Fruit fly (Drosophila melanogaster) whole organism, embryonic: Measurements from ENCODE around the gene CROT.

Source experiments
- ATbp ChIP-seq: fragments of 200-800 bp; sonication (Bioruptor generic); optimal IDR thresholded peaks from 2 replicates; lab custom pipeline; 2017; ENCODE audit warnings: missing biosample characterization, mild to moderate bottlenecking, missing genetic modification characterization, missing genetic modification reagents
- CG10209 ChIP-seq: fragments of 200-800 bp; sonication (Bioruptor generic); optimal IDR thresholded peaks from 3 replicates; lab custom pipeline; 2017; ENCODE audit warnings: missing biosample characterization, mild to moderate bottlenecking, missing genetic modification characterization, missing genetic modification reagents
- CG12104 ChIP-seq: fragments of 200-800 bp; sonication (Bioruptor generic); optimal IDR thresholded peaks from 3 replicates; lab custom pipeline; 2016; ENCODE audit warnings: missing biosample characterization, missing genetic modification characterization
- CG14050 ChIP-seq: fragments of 200-800 bp; sonication (Bioruptor generic); IDR thresholded peaks from 3 replicates; pipeline ENCODE4 v1.3.6; 2022; ENCODE audit warnings: missing biosample characterization, missing genetic modification characterization
- CG1529 ChIP-seq: fragments of 200-800 bp; sonication (Bioruptor generic); optimal IDR thresholded peaks from 3 replicates; lab custom pipeline; 2018; ENCODE audit warnings: missing biosample characterization, missing genetic modification characterization
- CG16779 ChIP-seq: fragments of 200-800 bp; sonication (Bioruptor generic); IDR thresholded peaks from 2 replicates; pipeline ENCODE4 v1.3.6; 2022; ENCODE audit warnings: missing biosample characterization, missing genetic modification characterization
- CG16863 ChIP-seq: fragments of 200-800 bp; sonication (Bioruptor generic); optimal IDR thresholded peaks from 3 replicates; lab custom pipeline; 2016; ENCODE audit warnings: missing biosample characterization, missing genetic modification characterization
- CG31224 ChIP-seq: fragments of 200-800 bp; sonication (Bioruptor generic); IDR thresholded peaks from 2 replicates; pipeline ENCODE4 v1.3.6; 2022; ENCODE audit warnings: missing biosample characterization, missing genetic modification characterization
- CG34422 ChIP-seq: fragments of 200-800 bp; sonication (Bioruptor generic); IDR thresholded peaks from 3 replicates; pipeline ENCODE4 v1.3.6; 2022; ENCODE audit warnings: missing biosample characterization, missing genetic modification characterization
- CG3847 ChIP-seq: fragments of 200-800 bp; sonication (Bioruptor generic); IDR thresholded peaks from 2 replicates; pipeline ENCODE4 v1.3.6; 2022; ENCODE audit warnings: missing biosample characterization, missing genetic modification characterization
- CG3995 ChIP-seq: fragments of 200-800 bp; sonication (Bioruptor generic); optimal IDR thresholded peaks from 3 replicates; lab custom pipeline; 2016; ENCODE audit warnings: missing biosample characterization, missing genetic modification characterization
- CG4820 ChIP-seq: fragments of 200-800 bp; sonication (Bioruptor generic); optimal IDR thresholded peaks from 3 replicates; lab custom pipeline; 2016; ENCODE audit warnings: missing biosample characterization, missing genetic modification characterization
- CG7839 ChIP-seq: fragments of 200-800 bp; sonication (Bioruptor generic); optimal IDR thresholded peaks from 3 replicates; lab custom pipeline; 2018; ENCODE audit warnings: missing biosample characterization, mild to moderate bottlenecking, missing genetic modification characterization, moderate library complexity
- CG9727 ChIP-seq: fragments of 200-800 bp; sonication (Bioruptor generic); optimal IDR thresholded peaks from 3 replicates; lab custom pipeline; 2017; ENCODE audit warnings: missing biosample characterization, mild to moderate bottlenecking, missing genetic modification characterization
- CTCF ChIP-seq: fragments of 200-800 bp; sonication (Bioruptor generic); optimal IDR thresholded peaks from 2 replicates; lab custom pipeline; 2017; ENCODE audit warnings: missing biosample characterization, mild to moderate bottlenecking, missing genetic modification characterization, moderate library complexity
- Dek ChIP-seq: fragments of 200-800 bp; sonication (Bioruptor generic); optimal IDR thresholded peaks from 3 replicates; lab custom pipeline; 2019; ENCODE audit warnings: missing biosample characterization, mild to moderate bottlenecking, missing genetic modification characterization, moderate library complexity
- Hmr ChIP-seq: fragments of 200-800 bp; sonication (Bioruptor generic); optimal IDR thresholded peaks from 3 replicates; lab custom pipeline; 2017; ENCODE audit warnings: mild to moderate bottlenecking, missing biosample characterization, missing genetic modification reagents, missing genetic modification characterization
- Lhr ChIP-seq: fragments of 200-800 bp; sonication (Bioruptor generic); optimal IDR thresholded peaks from 3 replicates; lab custom pipeline; 2017; ENCODE audit warnings: mild to moderate bottlenecking, missing biosample characterization, missing genetic modification reagents, missing genetic modification characterization
- MBD-R2 ChIP-seq: fragments of 200-800 bp; sonication (Bioruptor generic); IDR thresholded peaks from 2 replicates; pipeline ENCODE4 v1.3.6; 2022; ENCODE audit warnings: missing biosample characterization, missing genetic modification characterization
- Myb ChIP-seq: fragments of 200-800 bp; sonication (Bioruptor generic); optimal IDR thresholded peaks from 2 replicates; lab custom pipeline; 2016; ENCODE audit warnings: missing biosample characterization, missing genetic modification characterization
- Ptx1 ChIP-seq: fragments of 200-800 bp; sonication (Bioruptor generic); IDR thresholded peaks from 2 replicates; pipeline ENCODE4 v1.3.6; 2022; ENCODE audit warnings: missing biosample characterization, missing genetic modification characterization
- Scr ChIP-seq: fragments of 200-800 bp; sonication (Bioruptor generic); IDR thresholded peaks from 2 replicates; pipeline ENCODE4 v1.3.6; 2022; ENCODE audit warnings: missing biosample characterization, missing genetic modification characterization; ENCODE audit not compliant: partially characterized antibody
- YL-1 ChIP-seq: fragments of 200-800 bp; sonication (Bioruptor generic); optimal IDR thresholded peaks from 3 replicates; lab custom pipeline; 2017; ENCODE audit warnings: missing biosample characterization, mild to moderate bottlenecking, missing genetic modification characterization
- az2 ChIP-seq: fragments of 200-800 bp; sonication (Bioruptor generic); optimal IDR thresholded peaks from 3 replicates; lab custom pipeline; 2016; ENCODE audit warnings: missing biosample characterization, missing genetic modification characterization
- bab2 ChIP-seq: fragments of 200-800 bp; sonication (Bioruptor generic); optimal IDR thresholded peaks from 2 replicates; lab custom pipeline; 2016; ENCODE audit warnings: missing biosample characterization, missing genetic modification characterization
- chif ChIP-seq, 2 experiments: fragments of 200-800 bp; sonication (Bioruptor generic); optimal IDR thresholded peaks; 3 replicates each; lab custom pipeline; 2016; ENCODE audit warnings: missing biosample characterization in 2 of 2, missing genetic modification characterization in 2 of 2
- crp ChIP-seq, 2 experiments: fragments of 200-800 bp; sonication (Bioruptor generic); optimal IDR thresholded peaks; 2 replicates in 1 of 2; 3 replicates in 1 of 2; lab custom pipeline; 2017; ENCODE audit warnings: missing biosample characterization in 2 of 2, missing genetic modification characterization in 2 of 2, mild to moderate bottlenecking in 1 of 2, moderate library complexity in 1 of 2
- dan ChIP-seq: fragments of 200-800 bp; sonication (Bioruptor generic); IDR thresholded peaks from 2 replicates; pipeline ENCODE4 v1.3.6; 2022; ENCODE audit warnings: missing biosample characterization, missing genetic modification characterization
- dm ChIP-seq: fragments of 200-800 bp; sonication (Bioruptor generic); optimal IDR thresholded peaks from 3 replicates; lab custom pipeline; 2016; ENCODE audit warnings: missing biosample characterization, missing genetic modification characterization
- ems ChIP-seq: fragments of 200-800 bp; sonication (Bioruptor generic); optimal IDR thresholded peaks from 3 replicates; lab custom pipeline; 2016; ENCODE audit warnings: missing biosample characterization, missing genetic modification characterization
- ewg ChIP-seq: fragments of 200-800 bp; sonication (Bioruptor generic); optimal IDR thresholded peaks from 3 replicates; lab custom pipeline; 2017; ENCODE audit warnings: mild to moderate bottlenecking, missing biosample characterization, missing genetic modification reagents, missing genetic modification characterization
- gfzf ChIP-seq: fragments of 200-800 bp; sonication (Bioruptor generic); optimal IDR thresholded peaks from 2 replicates; lab custom pipeline; 2016; ENCODE audit warnings: missing biosample characterization, mild to moderate bottlenecking, missing genetic modification characterization, moderate library complexity
- hkb ChIP-seq, 2 experiments: fragments of 200-800 bp in 1 of 2; fragments of >200 bp in 1 of 2; sonication (Bioruptor generic) in 1 of 2; IDR thresholded peaks in 1 of 2; optimal IDR thresholded peaks in 1 of 2; 2 replicates each; pipeline versions ENCODE4 v1.3.6 to Lab custom; 2017 to 2022; ENCODE audit warnings: missing biosample characterization in 1 of 2, missing genetic modification characterization in 1 of 2
- lilli ChIP-seq: fragments of 200-800 bp; sonication (Bioruptor generic); optimal IDR thresholded peaks from 3 replicates; lab custom pipeline; 2016; ENCODE audit warnings: missing biosample characterization, missing genetic modification characterization
- mam ChIP-seq: fragments of 200-800 bp; sonication (Bioruptor generic); optimal IDR thresholded peaks from 3 replicates; lab custom pipeline; 2016; ENCODE audit warnings: missing biosample characterization, missing genetic modification characterization
- nom ChIP-seq: fragments of 200-800 bp; sonication (Bioruptor generic); optimal IDR thresholded peaks from 2 replicates; lab custom pipeline; 2017; ENCODE audit warnings: missing biosample characterization, missing genetic modification characterization, mild to moderate bottlenecking, moderate library complexity, missing genetic modification reagents
- pan ChIP-seq, 4 experiments: fragments of >200 bp in 3 of 4; fragments of 200-800 bp in 1 of 4; sonication (Bioruptor generic) in 1 of 4; optimal IDR thresholded peaks in 3 of 4; IDR thresholded peaks in 1 of 4; 2 replicates each; pipeline versions ENCODE4 v1.3.6 to Lab custom; 2017 to 2022; ENCODE audit warnings: missing biosample characterization in 2 of 4, missing genetic modification characterization in 2 of 4, mixed read lengths in 1 of 4
- phol ChIP-seq: fragments of 200-800 bp; sonication (Bioruptor generic); optimal IDR thresholded peaks from 3 replicates; lab custom pipeline; 2018; ENCODE audit warnings: missing biosample characterization, mild to moderate bottlenecking, missing genetic modification characterization, moderate library complexity
- pita ChIP-seq: fragments of 200-800 bp; sonication (Bioruptor generic); optimal IDR thresholded peaks from 2 replicates; lab custom pipeline; 2017; ENCODE audit warnings: missing biosample characterization, mild to moderate bottlenecking, missing genetic modification characterization
- pum ChIP-seq: fragments of 200-800 bp; sonication (Bioruptor generic); optimal IDR thresholded peaks from 2 replicates; lab custom pipeline; 2016; ENCODE audit warnings: missing biosample characterization, missing genetic modification characterization
- pzg ChIP-seq: fragments of 200-800 bp; sonication (Bioruptor generic); optimal IDR thresholded peaks from 3 replicates; lab custom pipeline; 2018; ENCODE audit warnings: missing biosample characterization, mild to moderate bottlenecking, missing genetic modification characterization, moderate library complexity
- sc ChIP-seq, 3 experiments: fragments of >200 bp in 2 of 3; fragments of 200-800 bp in 1 of 3; sonication (Bioruptor generic) in 1 of 3; optimal IDR thresholded peaks; 2 replicates in 2 of 3; 3 replicates in 1 of 3; lab custom pipeline; 2017; ENCODE audit warnings: mild to moderate bottlenecking in 1 of 3, missing biosample characterization in 1 of 3, missing genetic modification characterization in 1 of 3, missing genetic modification reagents in 1 of 3
- sqz ChIP-seq: fragments of 200-800 bp; sonication (Bioruptor generic); optimal IDR thresholded peaks from 3 replicates; lab custom pipeline; 2018; ENCODE audit warnings: missing biosample characterization, mild to moderate bottlenecking, missing genetic modification characterization
- tna ChIP-seq: fragments of 200-800 bp; sonication (Bioruptor generic); IDR thresholded peaks from 2 replicates; pipeline ENCODE4 v1.3.6; 2022; ENCODE audit warnings: missing biosample characterization, missing genetic modification characterization; ENCODE audit not compliant: partially characterized antibody
- trem ChIP-seq: fragments of 200-800 bp; optimal IDR thresholded peaks from 3 replicates; lab custom pipeline; 2019; ENCODE audit warnings: missing biosample characterization, mild to moderate bottlenecking, missing genetic modification characterization, moderate library complexity
- vnd ChIP-seq: fragments of 200-800 bp; sonication (Bioruptor generic); IDR thresholded peaks from 3 replicates; pipeline ENCODE4 v1.3.6; 2022; ENCODE audit warnings: missing biosample characterization, missing genetic modification characterization; ENCODE audit not compliant: partially characterized antibody
- wek ChIP-seq: fragments of 200-800 bp; sonication (Bioruptor generic); optimal IDR thresholded peaks from 3 replicates; lab custom pipeline; 2018; ENCODE audit warnings: missing biosample characterization, mild to moderate bottlenecking, missing genetic modification characterization, moderate library complexity
- wor ChIP-seq: fragments of 200-800 bp; sonication (Bioruptor generic); IDR thresholded peaks from 2 replicates; pipeline ENCODE4 v1.3.6; 2022; ENCODE audit warnings: missing biosample characterization, missing genetic modification characterization

CROT gene

DNA sequence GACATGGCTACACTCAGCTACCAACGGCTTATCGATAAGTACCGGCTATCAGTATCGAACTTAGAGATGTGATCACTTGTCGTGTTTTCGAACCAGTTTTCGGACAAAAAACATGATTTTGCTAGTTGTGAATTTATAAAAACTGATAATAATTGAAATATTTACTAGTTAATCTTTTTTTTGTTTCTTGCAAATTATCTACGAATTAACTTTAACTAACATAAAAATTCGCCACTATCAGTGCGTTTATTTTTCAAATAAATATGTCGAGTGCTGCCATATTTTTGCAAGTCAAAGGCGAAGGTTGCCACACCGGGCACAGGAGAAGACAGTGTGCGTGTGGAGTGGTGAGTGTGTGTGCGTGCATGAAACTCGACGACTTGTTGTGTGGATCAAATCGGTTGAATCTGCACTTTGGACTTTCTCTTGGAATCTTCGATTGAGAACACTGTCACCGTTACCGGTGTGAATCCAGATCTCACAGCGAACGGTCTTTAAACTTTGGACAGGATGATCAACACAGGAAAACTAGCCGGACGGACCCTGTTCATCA is 29.3 kb downstream of the CROT start, which contains the start of gene Hsdl2 (continued):
- TF ChIP-seq MBD-R2 (GFP tag; lab: Robert Waterston, UW) (peak; percentile 61), dan (GFP tag; lab: Robert Waterston, UW) (no peak), ems (GFP tag; lab: Kevin White, UChicago) (peak; percentile 16), pita (peak; percentile 53), Myb (peak; percentile 74), Hmr (GFP tag; lab: Kevin White, UChicago) (peak; percentile 61), CG31224 (GFP tag; lab: Robert Waterston, UW) (0 out of 2 replicates have a peak, but pooled peaks have one; percentile 31), gfzf (GFP tag; lab: Kevin White, UChicago) (peak; percentile 37), trem (peak; percentile 57), CG14050 (peak; percentile 47; the same call in 2 of the 3 replicates), CTCF (peak; percentile 46), CG1529 (no peak), CG7839 (tag; lab: Kevin White, UChicago) (no peak), sqz (GFP tag; lab: Kevin White, UChicago) (no peak), chif (GFP tag; optimal IDR thresholded peaks at IDR 0.05; lab: Kevin White, UChicago) (peak in 1 of 2 experiments; percentile 1), az2 (GFP tag; lab: Kevin White, UChicago) (peak; percentile 29), CG3847 (peak; percentile 77), Scr (GFP tag; lab: Robert Waterston, UW) (peak; percentile 72), Dek (peak; percentile 11), nom (GFP tag; lab: Kevin White, UChicago) (peak; percentile 99), ATbp (GFP tag; lab: Kevin White, UChicago) (no peak), CG3995 (GFP tag; lab: Kevin White, UChicago) (peak; percentile 67), CG16779 (GFP tag; lab: Robert Waterston, UW) (no peak), ewg (GFP tag; lab: Kevin White, UChicago) (no peak), pum (GFP tag; lab: Kevin White, UChicago) (peak; percentile 0), vnd (GFP tag; lab: Robert Waterston, UW) (peak; percentile 51; the same call in 2 of the 3 replicates), YL-1 (peak; percentile 70), pan (optimal IDR thresholded peaks at IDR 0.05; lab: Kevin White, UChicago) (no peak), pan (GFP tag; optimal IDR thresholded peaks at IDR 0.05 in 1 of 2, IDR thresholded peaks at IDR 0.05 in 1 of 2) (peak in 1 of 2 experiments; percentile 54), CG10209 (GFP tag; lab: Kevin White, UChicago) (no peak), bab2 (GFP tag; lab: Kevin White, UChicago) (peak; percentile 2), dm (GFP tag; lab: Kevin White, UChicago) (peak; percentile 32), wek (no peak), CG16863 (GFP tag; lab: Kevin White, UChicago) (peak; percentile 6), crp (GFP tag; optimal IDR thresholded peaks at IDR 0.05; lab: Kevin White, UChicago) (peak in 1 of 2 experiments; percentile 21), tna (GFP tag; lab: Robert Waterston, UW) (no peak), phol (peak; percentile 55), CG9727 (peak; percentile 18), CG4820 (GFP tag; lab: Kevin White, UChicago) (peak; percentile 23), CG12104 (peak; percentile 37), lilli (GFP tag; lab: Kevin White, UChicago) (peak; percentile 74), Lhr (GFP tag; lab: Kevin White, UChicago) (peak; percentile 68), Ptx1 (GFP tag; lab: Robert Waterston, UW) (no peak; the same call in 1 of the 2 replicates), pzg (GFP tag; lab: Kevin White, UChicago) (peak; percentile 71), CG34422 (GFP tag; lab: Robert Waterston, UW) (0 out of 3 replicates have a peak, but pooled peaks have one; percentile 60), mam (GFP tag; lab: Kevin White, UChicago) (peak; percentile 7), wor (no peak), hkb (optimal IDR thresholded peaks at IDR 0.05; lab: Kevin White, UChicago) (peak; percentile 52), hkb (GFP tag; IDR thresholded peaks at IDR 0.05; lab: Robert Waterston, UW) (peak; percentile 46; the same call in 1 of the 2 replicates), sc (optimal IDR thresholded peaks at IDR 0.05; lab: Kevin White, UChicago) (no peak), sc (GFP tag; optimal IDR thresholded peaks at IDR 0.05; lab: Kevin White, UChicago) (no peak)
